Worm (Caenorhabditis elegans) whole organism, L4/young adult: Measurements from ENCODE around the gene nep-13.

Experiments
- W03F9.2 ChIP-seq: fragments of 150-350 bp; optimal IDR thresholded peaks from 2 replicates; lab custom pipeline; 2014; ENCODE audit warnings: missing biosample characterization, missing genetic modification characterization
- dao-5 ChIP-seq: sonication (generic microtip); optimal IDR thresholded peaks from 2 replicates; lab custom pipeline; 2016; ENCODE audit warnings: missing genotype, missing genetic modification characterization, moderate library complexity, missing compliant biosample characterization
- him-1 ChIP-seq: sonication (generic microtip); optimal IDR thresholded peaks from 2 replicates; lab custom pipeline; 2016; ENCODE audit warnings: missing genotype, missing genetic modification reagents, missing genetic modification characterization, missing compliant biosample characterization

- TF ChIP-seq W03F9.2 (tag; lab: Kevin White, UChicago) (no peak), him-1 (tag; lab: Kevin White, UChicago) (no peak), dao-5 (tag; lab: Kevin White, UChicago) (no peak)
Observed at ce11 chrII:3250195-3250594, 32.3 kb upstream of the nep-13 start.
